Worm (Caenorhabditis elegans) whole organism, L4 larva: ENCODE results near the gene T25G12.3.

Experiments
- F10B5.3 ChIP-seq: sonication (generic microtip); optimal IDR thresholded peaks from 2 replicates; lab custom pipeline; 2016; ENCODE audit warnings: mild to moderate bottlenecking, missing genetic modification characterization, missing compliant biosample characterization
- F26F4.8 ChIP-seq: fragments of 200-800 bp; sonication (Bioruptor generic); conservative IDR thresholded peaks from 2 replicates; pipeline ENCODE4 v1.3.6; 2022; ENCODE audit warnings: missing genetic modification characterization, missing compliant biosample characterization
- T20F7.1 ChIP-seq: fragments of 200-800 bp; sonication (Bioruptor generic); optimal IDR thresholded peaks from 2 replicates; lab custom pipeline; 2018; ENCODE audit warnings: mild to moderate bottlenecking, missing genetic modification characterization, missing compliant biosample characterization
- ZK337.2 ChIP-seq: fragments of 200-800 bp; sonication (Bioruptor generic); IDR thresholded peaks from 2 replicates; pipeline ENCODE4 v1.3.6; 2022; ENCODE audit warnings: missing genetic modification reagents, missing genetic modification characterization, missing compliant biosample characterization
- aha-1 ChIP-seq: fragments of 150-350 bp; peaks from one replicate; lab custom pipeline; 2014; ENCODE audit warnings: missing biosample characterization, missing genetic modification characterization
- aly-2 ChIP-seq: sonication (generic microtip); optimal IDR thresholded peaks from 2 replicates; lab custom pipeline; 2018; ENCODE audit warnings: missing biosample characterization, missing genetic modification characterization
- attf-4 ChIP-seq: sonication (generic microtip); optimal IDR thresholded peaks from 3 replicates; lab custom pipeline; 2017; ENCODE audit warnings: missing biosample characterization, missing genetic modification characterization
- ceh-82 ChIP-seq: sonication (generic microtip); optimal IDR thresholded peaks from 2 replicates; lab custom pipeline; 2017; ENCODE audit warnings: missing biosample characterization, missing genetic modification characterization
- ctbp-1 ChIP-seq: fragments of 200-800 bp; sonication (Bioruptor generic); IDR thresholded peaks from 2 replicates; pipeline ENCODE4 v1.3.6; 2022; ENCODE audit warnings: missing genetic modification reagents, missing genetic modification characterization, missing compliant biosample characterization
- daf-16 ChIP-seq, 3 experiments: sonication (generic microtip); optimal IDR thresholded peaks; 2 replicates each; lab custom pipeline; 2016 to 2017; ENCODE audit warnings: missing genetic modification characterization in 3 of 3, missing genetic modification reagents in 3 of 3, mild to moderate bottlenecking in 2 of 3, missing compliant biosample characterization in 2 of 3, missing biosample characterization in 1 of 3, moderate library complexity in 1 of 3
- daf-19 ChIP-seq: fragments of 200-800 bp; sonication (Bioruptor generic); conservative IDR thresholded peaks from 2 replicates; pipeline ENCODE4 v1.3.6; 2022; ENCODE audit warnings: missing genetic modification characterization, missing compliant biosample characterization
- dmd-6 ChIP-seq: fragments of 200-800 bp; sonication (Bioruptor generic); IDR thresholded peaks from 2 replicates; pipeline ENCODE4 v1.3.6; 2022; ENCODE audit warnings: missing genetic modification reagents, missing genetic modification characterization, missing compliant biosample characterization
- dmd-8 ChIP-seq: fragments of 200-800 bp; sonication (Bioruptor generic); IDR thresholded peaks from 2 replicates; pipeline ENCODE4 v1.3.6; 2022; ENCODE audit warnings: missing genetic modification characterization, missing compliant biosample characterization
- duxl-1 ChIP-seq: sonication (generic microtip); optimal IDR thresholded peaks from 2 replicates; lab custom pipeline; 2016; ENCODE audit warnings: mild to moderate bottlenecking, missing genetic modification characterization, moderate library complexity, missing compliant biosample characterization; ENCODE audit not compliant: poor library complexity
- dve-1 ChIP-seq: sonication (generic microtip); optimal IDR thresholded peaks from 2 replicates; lab custom pipeline; 2017; ENCODE audit warnings: antibody characterized with exemption, mild to moderate bottlenecking, missing genetic modification characterization, missing compliant biosample characterization; ENCODE audit not compliant: insufficient read depth
- fkh-10 ChIP-seq: fragments of 150-350 bp; optimal IDR thresholded peaks from 2 replicates; lab custom pipeline; 2014; ENCODE audit warnings: missing biosample characterization, missing genetic modification reagents, missing genetic modification characterization
- gei-8 ChIP-seq: fragments of 200-800 bp; sonication (Bioruptor generic); optimal IDR thresholded peaks from 2 replicates; lab custom pipeline; 2018; ENCODE audit warnings: mild to moderate bottlenecking, missing genetic modification characterization, missing compliant biosample characterization
- hif-1 ChIP-seq, 2 experiments: sonication (generic microtip); optimal IDR thresholded peaks; 2 replicates each; lab custom pipeline; 2016 to 2017; ENCODE audit warnings: missing compliant biosample characterization in 2 of 2, missing genetic modification characterization in 2 of 2, missing genetic modification reagents in 2 of 2, missing genotype in 2 of 2, mild to moderate bottlenecking in 1 of 2
- hlh-11 ChIP-seq: fragments of 200-800 bp; sonication (Bioruptor generic); optimal IDR thresholded peaks from 2 replicates; lab custom pipeline; 2018; ENCODE audit warnings: mild to moderate bottlenecking, missing genetic modification characterization, missing compliant biosample characterization
- hlh-30 ChIP-seq: sonication (generic microtip); optimal IDR thresholded peaks from 2 replicates; lab custom pipeline; 2017; ENCODE audit warnings: antibody characterized with exemption, mild to moderate bottlenecking, missing genetic modification characterization, missing compliant biosample characterization; ENCODE audit not compliant: insufficient read depth
- lin-15B ChIP-seq: fragments of 150-350 bp; sonication (generic microtip); optimal IDR thresholded peaks from 3 replicates; lab custom pipeline; 2014; ENCODE audit warnings: missing biosample characterization, missing genetic modification characterization
- lin-29 ChIP-seq: fragments of 200-800 bp; sonication (Bioruptor generic); IDR thresholded peaks from 2 replicates; pipeline ENCODE4 v1.3.6; 2022; ENCODE audit warnings: missing genetic modification reagents, missing genetic modification characterization, missing compliant biosample characterization
- lsy-2 ChIP-seq, 2 experiments: fragments of 150-350 bp in 1 of 2; sonication (generic microtip) in 1 of 2; optimal IDR thresholded peaks; 2 replicates each; lab custom pipeline; 2014 to 2017; ENCODE audit warnings: missing biosample characterization in 2 of 2, missing genetic modification characterization in 2 of 2
- mdl-1 ChIP-seq, 2 experiments: fragments of 150-350 bp in 1 of 2; sonication (generic microtip) in 1 of 2; optimal IDR thresholded peaks; 2 replicates each; lab custom pipeline; 2014 to 2017; ENCODE audit warnings: missing biosample characterization in 2 of 2, missing genetic modification characterization in 2 of 2
- mes-2 ChIP-seq: sonication (generic microtip); optimal IDR thresholded peaks from 2 replicates; lab custom pipeline; 2016; ENCODE audit warnings: missing genotype, mild to moderate bottlenecking, missing genetic modification characterization, missing compliant biosample characterization; ENCODE audit not compliant: poor library complexity, severe bottlenecking
- mxl-2 ChIP-seq: fragments of 200-800 bp; sonication (Bioruptor generic); conservative IDR thresholded peaks from 2 replicates; pipeline ENCODE4 v1.3.6; 2022; ENCODE audit warnings: missing genetic modification reagents, missing genetic modification characterization, missing compliant biosample characterization
- nhr-102 ChIP-seq: sonication (generic microtip); optimal IDR thresholded peaks from 2 replicates; lab custom pipeline; 2016; ENCODE audit warnings: mild to moderate bottlenecking, missing genetic modification characterization, moderate library complexity, missing compliant biosample characterization
- nhr-11 ChIP-seq: fragments of 150-350 bp; optimal IDR thresholded peaks from 2 replicates; lab custom pipeline; 2014; ENCODE audit warnings: missing biosample characterization, missing genetic modification characterization
- nhr-28 ChIP-seq: fragments of 150-350 bp; optimal IDR thresholded peaks from 2 replicates; lab custom pipeline; 2014; ENCODE audit warnings: missing biosample characterization, missing genetic modification characterization
- nhr-6 ChIP-seq: fragments of 150-350 bp; optimal IDR thresholded peaks from 2 replicates; lab custom pipeline; 2014; ENCODE audit warnings: missing biosample characterization, missing genetic modification characterization
- nhr-77 ChIP-seq: fragments of 150-350 bp; optimal IDR thresholded peaks from 2 replicates; lab custom pipeline; 2014; ENCODE audit warnings: missing biosample characterization, missing genetic modification characterization
- php-3 ChIP-seq: fragments of 200-800 bp; sonication (Bioruptor generic); IDR thresholded peaks from 2 replicates; pipeline ENCODE4 v1.3.6; 2022; ENCODE audit warnings: missing genetic modification reagents, missing genetic modification characterization, missing compliant biosample characterization
- snpc-4 ChIP-seq: fragments of 150-350 bp; optimal IDR thresholded peaks from 2 replicates; lab custom pipeline; 2014; ENCODE audit warnings: missing biosample characterization, missing genetic modification characterization
- tag-97 ChIP-seq: fragments of 200-800 bp; sonication (Bioruptor generic); IDR thresholded peaks from 2 replicates; pipeline ENCODE4 v1.3.6; 2022; ENCODE audit warnings: missing genetic modification characterization, missing compliant biosample characterization
- tra-1 ChIP-seq: fragments of 200-800 bp; sonication (Bioruptor generic); IDR thresholded peaks from 2 replicates; pipeline ENCODE4 v1.3.6; 2022; ENCODE audit warnings: missing genetic modification reagents, missing genetic modification characterization, missing compliant biosample characterization
- unc-130 ChIP-seq: sonication (generic microtip); optimal IDR thresholded peaks from 2 replicates; lab custom pipeline; 2016; ENCODE audit warnings: missing genetic modification reagents, missing genetic modification characterization, missing compliant biosample characterization
- unc-62 ChIP-seq, 3 experiments: fragments of 150-350 bp in 1 of 3; sonication (generic microtip); optimal IDR thresholded peaks in 2 of 3; peaks in 1 of 3; 1 replicate in 1 of 3; 2 replicates in 2 of 3; lab custom pipeline; 2014 to 2017; ENCODE audit warnings: missing biosample characterization in 3 of 3, missing genetic modification characterization in 3 of 3, missing genetic modification reagents in 3 of 3, missing genotype in 1 of 3
- zip-2 ChIP-seq: fragments of 150-350 bp; optimal IDR thresholded peaks from 2 replicates; lab custom pipeline; 2014; ENCODE audit warnings: missing biosample characterization, missing genetic modification characterization
- ztf-11 ChIP-seq: fragments of 150-350 bp; optimal IDR thresholded peaks from 2 replicates; lab custom pipeline; 2014; ENCODE audit warnings: missing biosample characterization, missing genetic modification characterization

Gene T25G12.3

DNA sequence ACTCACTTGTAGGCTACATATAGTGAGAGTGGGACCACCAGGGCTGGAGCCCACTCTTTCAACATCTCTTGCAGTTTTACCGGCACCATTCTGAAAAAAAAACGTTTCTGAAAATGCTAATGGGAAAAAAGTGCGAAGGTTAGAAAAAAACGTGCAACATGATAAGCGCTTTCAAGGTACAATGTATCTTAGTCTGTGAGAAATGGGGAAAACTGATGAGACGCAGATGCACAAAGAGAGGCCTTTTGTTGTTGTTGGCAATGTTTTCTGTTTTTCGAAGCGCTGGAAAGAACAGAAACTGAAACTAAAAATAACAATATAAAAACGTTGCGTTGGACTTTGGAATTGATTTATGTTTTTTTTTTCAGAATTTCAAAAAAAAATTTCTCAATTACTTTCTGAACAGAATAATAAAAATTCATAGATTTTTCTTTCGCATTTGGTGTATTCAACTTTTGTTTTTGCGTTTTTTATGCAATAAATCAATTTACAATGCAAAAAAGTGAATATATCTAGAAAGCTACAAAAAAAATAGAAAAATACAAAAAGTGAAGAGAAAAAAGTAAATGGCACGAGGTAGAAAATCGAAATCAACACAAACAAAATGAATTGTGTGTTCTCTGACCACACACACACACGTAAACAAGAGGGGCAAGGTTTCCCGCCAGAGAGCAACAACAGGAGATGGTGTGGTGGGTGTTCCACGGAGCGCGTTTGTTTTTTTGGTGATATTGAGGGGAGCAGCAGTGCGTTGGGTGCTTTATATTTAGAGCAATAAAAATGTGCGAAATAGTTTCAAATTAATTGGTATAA is 4.5 kb downstream of the T25G12.3 start, which contains the start of gene dhs-30:
dhs-30 (minus strand) TSS at position 90 of the 813 bp plus-strand sequence.
- peak in 1 of 2 experiments; percentile 3 for TF ChIP-seq hif-1 (tag; optimal IDR thresholded peaks at IDR 0.05; lab: Kevin White, UChicago)
- no peak for TF ChIP-seq lsy-2 (tag; optimal IDR thresholded peaks at IDR 0.05; lab: Kevin White, UChicago)
- no peak for TF ChIP-seq tra-1 (GFP tag; lab: Robert Waterston, UW)
- TF ChIP-seq unc-130 (GFP tag; lab: Kevin White, UChicago): no peak
- TF ChIP-seq attf-4: no peak
- TF ChIP-seq ztf-11: no peak
- peak; percentile 54 for TF ChIP-seq aha-1 (tag; lab: Kevin White, UChicago)
- no peak for TF ChIP-seq T20F7.1 (GFP tag; lab: Kevin White, UChicago)
- no peak for TF ChIP-seq ctbp-1 (GFP tag; lab: Robert Waterston, UW)
- peak; percentile 8 for TF ChIP-seq hlh-11
- peak in 1 of 2 experiments; percentile 87 for TF ChIP-seq unc-62 (GFP tag; optimal IDR thresholded peaks at IDR 0.05 in 1 of 2; lab: Kevin White, UChicago)
- no peak for TF ChIP-seq unc-62 (tag; optimal IDR thresholded peaks at IDR 0.05; lab: Kevin White, UChicago)
- TF ChIP-seq lin-15B (tag; lab: Kevin White, UChicago): no peak
- no peak for TF ChIP-seq daf-19 (GFP tag; lab: Robert Waterston, UW)
- no peak for TF ChIP-seq nhr-11 (tag; lab: Kevin White, UChicago)
- TF ChIP-seq nhr-77: peak; percentile 31
- no peak for TF ChIP-seq nhr-6 (tag; lab: Kevin White, UChicago)
- TF ChIP-seq nhr-102 (tag; lab: Kevin White, UChicago): no peak
- no peak for TF ChIP-seq ZK337.2 (GFP tag; lab: Robert Waterston, UW)
- TF ChIP-seq F10B5.3: no peak
- TF ChIP-seq mes-2 (tag; lab: Kevin White, UChicago): peak; percentile 20
- peak; percentile 4 for TF ChIP-seq fkh-10 (GFP tag; lab: Kevin White, UChicago)
- TF ChIP-seq daf-16 (GFP tag; optimal IDR thresholded peaks at IDR 0.05; lab: Kevin White, UChicago): peak in 1 of 2 experiments; percentile 80
- peak; percentile 98 for TF ChIP-seq daf-16 (tag; optimal IDR thresholded peaks at IDR 0.05; lab: Kevin White, UChicago)
- no peak for TF ChIP-seq aly-2 (tag; lab: Kevin White, UChicago)
- no peak for TF ChIP-seq mxl-2 (GFP tag; lab: Robert Waterston, UW)
- TF ChIP-seq lin-29 (GFP tag; lab: Robert Waterston, UW): no peak
- no peak for TF ChIP-seq F26F4.8 (GFP tag; lab: Robert Waterston, UW)
- TF ChIP-seq hlh-30 (tag; lab: Kevin White, UChicago): peak; percentile 43
- no peak for TF ChIP-seq zip-2
- no peak for TF ChIP-seq duxl-1
- TF ChIP-seq nhr-28 (tag; lab: Kevin White, UChicago): peak; percentile 52
- TF ChIP-seq dmd-8: no peak
- no peak for TF ChIP-seq gei-8 (GFP tag; lab: Kevin White, UChicago)
- no peak for TF ChIP-seq php-3 (GFP tag; lab: Robert Waterston, UW)
- TF ChIP-seq dmd-6 (GFP tag; lab: Robert Waterston, UW): peak; percentile 44
- peak in 1 of 2 experiments; percentile 57 for TF ChIP-seq mdl-1 (tag; optimal IDR thresholded peaks at IDR 0.05; lab: Kevin White, UChicago)
- peak; percentile 28 for TF ChIP-seq dve-1 (tag; lab: Kevin White, UChicago)
- no peak for TF ChIP-seq snpc-4
- TF ChIP-seq ceh-82: no peak
- TF ChIP-seq tag-97 (GFP tag; lab: Robert Waterston, UW): no peak
